Worm (Caenorhabditis elegans) whole organism, young adult: ENCODE data around the gene srbc-34.

Experiments used
- nhr-90 ChIP-seq: sonication (generic microtip); optimal IDR thresholded peaks from 2 replicates; lab custom pipeline; 2016; ENCODE audit warnings: missing genotype, mild to moderate bottlenecking, missing genetic modification characterization, missing compliant biosample characterization
- repo-1 ChIP-seq: sonication (generic microtip); optimal IDR thresholded peaks from 2 replicates; lab custom pipeline; 2017; ENCODE audit warnings: mild to moderate bottlenecking, missing genetic modification characterization, missing compliant biosample characterization
- rpc-1 ChIP-seq, 2 experiments: fragments of 150-350 bp in 1 of 2; sonication (generic microtip) in 1 of 2; optimal IDR thresholded peaks; 2 replicates each; lab custom pipeline; 2014 to 2018; ENCODE audit warnings: missing biosample characterization in 1 of 2, missing genetic modification characterization in 1 of 2, missing genetic modification reagents in 1 of 2, missing genotype in 1 of 2
- sdz-38 ChIP-seq: sonication (generic microtip); optimal IDR thresholded peaks from 2 replicates; lab custom pipeline; 2016; ENCODE audit warnings: missing genotype, missing genetic modification characterization, missing compliant biosample characterization
- sea-2 ChIP-seq: fragments of 200-800 bp; sonication (Bioruptor generic); IDR thresholded peaks from 2 replicates; pipeline ENCODE4 v1.3.6; 2022; ENCODE audit warnings: missing genetic modification characterization, missing compliant biosample characterization
- snpc-4 ChIP-seq, 5 experiments: fragments of 150-350 bp in 1 of 5; sonication (generic microtip) in 4 of 5; optimal IDR thresholded peaks; 2 replicates each; lab custom pipeline; 2014 to 2018; ENCODE audit warnings: missing genetic modification characterization in 5 of 5, missing biosample characterization in 3 of 5, antibody characterized with exemption in 2 of 5, mild to moderate bottlenecking in 2 of 5, missing compliant biosample characterization in 2 of 5, missing genotype in 2 of 5, moderate library complexity in 2 of 5, missing genetic modification reagents in 1 of 5
- ztf-26 ChIP-seq: sonication (generic microtip); optimal IDR thresholded peaks from 2 replicates; lab custom pipeline; 2017; ENCODE audit warnings: missing genetic modification characterization, missing compliant biosample characterization

ce11 chrV:20163105-20163449 lies 43.0 kb upstream of the srbc-34 start:
- TF ChIP-seq snpc-4 (GFP tag; optimal IDR thresholded peaks at IDR 0.05; lab: Kevin White, UChicago) (no peak), snpc-4 (tag; optimal IDR thresholded peaks at IDR 0.05; lab: Kevin White, UChicago) (no peak), nhr-90 (no peak), repo-1 (no peak), sdz-38 (tag; lab: Kevin White, UChicago) (no peak), sea-2 (GFP tag; lab: Robert Waterston, UW) (no peak), ztf-26 (tag; lab: Kevin White, UChicago) (no peak), rpc-1 (optimal IDR thresholded peaks at IDR 0.05; lab: Kevin White, UChicago) (no peak), rpc-1 (tag; optimal IDR thresholded peaks at IDR 0.05; lab: Kevin White, UChicago) (no peak)
